Worm (Caenorhabditis elegans) whole organism, L2 larva: ENCODE measurements around the gene vglu-2.
A peak's percentile ranks its signal among the peaks of the same experiment; 100 is the strongest.

ENCODE experiments used
- C34F6.9 ChIP-seq: fragments of 150-350 bp; optimal IDR thresholded peaks from 2 replicates; lab custom pipeline; 2014; ENCODE audit warnings: missing biosample characterization, missing genetic modification characterization
- F13H6.1 ChIP-seq: sonication (generic microtip); optimal IDR thresholded peaks from 2 replicates; lab custom pipeline; 2016; ENCODE audit warnings: missing genetic modification characterization, missing compliant biosample characterization
- R02D3.7 ChIP-seq: fragments of 150-350 bp; optimal IDR thresholded peaks from 2 replicates; lab custom pipeline; 2014; ENCODE audit warnings: missing biosample characterization, missing genetic modification characterization
- ZK546.5 ChIP-seq: sonication (generic microtip); optimal IDR thresholded peaks from 2 replicates; lab custom pipeline; 2017; ENCODE audit warnings: missing biosample characterization, missing genetic modification characterization
- alr-1 ChIP-seq: fragments of 150-350 bp; optimal IDR thresholded peaks from 2 replicates; lab custom pipeline; 2014; ENCODE audit warnings: missing biosample characterization, missing genetic modification characterization
- ama-1 ChIP-seq: fragments of 150-350 bp; optimal IDR thresholded peaks from 2 replicates; lab custom pipeline; 2018; ENCODE audit warnings: inconsistent platforms
- blmp-1 ChIP-seq: sonication (generic microtip); optimal IDR thresholded peaks from 2 replicates; lab custom pipeline; 2017; ENCODE audit warnings: missing genetic modification characterization, mild to moderate bottlenecking, missing compliant biosample characterization, antibody characterized with exemption, moderate library complexity; ENCODE audit not compliant: insufficient read depth
- crh-2 ChIP-seq: sonication (generic microtip); optimal IDR thresholded peaks from 2 replicates; lab custom pipeline; 2017; ENCODE audit warnings: missing biosample characterization, missing genetic modification characterization
- elt-1 ChIP-seq: fragments of 150-350 bp; optimal IDR thresholded peaks from 2 replicates; lab custom pipeline; 2014; ENCODE audit warnings: missing biosample characterization, missing genetic modification characterization
- elt-3 ChIP-seq: sonication (generic microtip); optimal IDR thresholded peaks from 2 replicates; lab custom pipeline; 2017; ENCODE audit warnings: missing biosample characterization, missing genetic modification characterization
- fos-1 ChIP-seq: fragments of 150-350 bp; optimal IDR thresholded peaks from 2 replicates; lab custom pipeline; 2014; ENCODE audit warnings: missing biosample characterization, missing genetic modification characterization
- lin-11 ChIP-seq: fragments of 150-350 bp; sonication (generic microtip); optimal IDR thresholded peaks from 2 replicates; lab custom pipeline; 2014; ENCODE audit warnings: missing biosample characterization, missing genetic modification characterization, inconsistent platforms, mixed read lengths
- lin-13 ChIP-seq: fragments of 150-350 bp; optimal IDR thresholded peaks from 2 replicates; lab custom pipeline; 2014; ENCODE audit warnings: missing biosample characterization, missing genetic modification reagents, missing genetic modification characterization
- lin-39 ChIP-seq: fragments of 150-350 bp; optimal IDR thresholded peaks from 2 replicates; lab custom pipeline; 2014; ENCODE audit warnings: missing biosample characterization, missing genetic modification reagents, missing genetic modification characterization
- lsy-2 ChIP-seq, 2 experiments: fragments of 150-350 bp in 1 of 2; sonication (generic microtip) in 1 of 2; optimal IDR thresholded peaks; 2 replicates each; lab custom pipeline; 2014 to 2017; ENCODE audit warnings: missing biosample characterization in 2 of 2, missing genetic modification characterization in 2 of 2
- mab-5 ChIP-seq: fragments of 150-350 bp; optimal IDR thresholded peaks from 2 replicates; lab custom pipeline; 2014; ENCODE audit warnings: missing biosample characterization, missing genetic modification characterization
- mbf-1 ChIP-seq: sonication (generic microtip); optimal IDR thresholded peaks from 2 replicates; lab custom pipeline; 2017; ENCODE audit warnings: missing biosample characterization, missing genetic modification characterization
- mdl-1 ChIP-seq, 2 experiments: fragments of 150-350 bp in 1 of 2; sonication (generic microtip) in 1 of 2; optimal IDR thresholded peaks; 2 replicates each; lab custom pipeline; 2017; ENCODE audit warnings: missing biosample characterization in 2 of 2, missing genetic modification characterization in 2 of 2
- nhr-11 ChIP-seq: fragments of 150-350 bp; optimal IDR thresholded peaks from 2 replicates; lab custom pipeline; 2014; ENCODE audit warnings: missing biosample characterization, missing genetic modification characterization
- nhr-12 ChIP-seq: fragments of 150-350 bp; optimal IDR thresholded peaks from 2 replicates; lab custom pipeline; 2014; ENCODE audit warnings: missing biosample characterization, missing genetic modification characterization
- nhr-129 ChIP-seq: fragments of 150-350 bp; optimal IDR thresholded peaks from 2 replicates; lab custom pipeline; 2014; ENCODE audit warnings: missing biosample characterization, missing genetic modification characterization
- nhr-21 ChIP-seq: fragments of 150-350 bp; optimal IDR thresholded peaks from 2 replicates; lab custom pipeline; 2014; ENCODE audit warnings: missing biosample characterization, missing genetic modification characterization
- nhr-237 ChIP-seq: fragments of 150-350 bp; optimal IDR thresholded peaks from 2 replicates; lab custom pipeline; 2014; ENCODE audit warnings: missing biosample characterization, missing genetic modification characterization
- nhr-25 ChIP-seq: fragments of 150-350 bp; sonication (generic microtip); optimal IDR thresholded peaks from 3 replicates; lab custom pipeline; 2014; ENCODE audit warnings: missing biosample characterization, missing genetic modification characterization
- nhr-6 ChIP-seq: fragments of 150-350 bp; optimal IDR thresholded peaks from 2 replicates; lab custom pipeline; 2014; ENCODE audit warnings: missing biosample characterization, missing genetic modification characterization
- nhr-77 ChIP-seq: fragments of 150-350 bp; optimal IDR thresholded peaks from 2 replicates; lab custom pipeline; 2014; ENCODE audit warnings: missing biosample characterization, missing genetic modification characterization
- skn-1 ChIP-seq: sonication (generic microtip); optimal IDR thresholded peaks from 2 replicates; lab custom pipeline; 2017; ENCODE audit warnings: missing biosample characterization, missing genetic modification characterization
- sma-3 ChIP-seq: sonication (generic microtip); optimal IDR thresholded peaks from 2 replicates; lab custom pipeline; 2016; ENCODE audit warnings: missing genetic modification reagents, missing genetic modification characterization, missing compliant biosample characterization
- sma-9 ChIP-seq, 2 experiments: fragments of 150-350 bp in 1 of 2; sonication (generic microtip) in 1 of 2; optimal IDR thresholded peaks; 2 replicates each; lab custom pipeline; 2014 to 2016; ENCODE audit warnings: missing genetic modification characterization in 2 of 2, mild to moderate bottlenecking in 1 of 2, missing biosample characterization in 1 of 2, missing compliant biosample characterization in 1 of 2, missing genetic modification reagents in 1 of 2, moderate library complexity in 1 of 2
- snpc-4 ChIP-seq: fragments of 150-350 bp; optimal IDR thresholded peaks from 2 replicates; lab custom pipeline; 2014; ENCODE audit warnings: missing biosample characterization, missing genetic modification characterization
- unc-39 ChIP-seq: fragments of 150-350 bp; optimal IDR thresholded peaks from 2 replicates; lab custom pipeline; 2014; ENCODE audit warnings: missing biosample characterization, missing genetic modification characterization
- unc-55 ChIP-seq: fragments of 150-350 bp; sonication (generic microtip); optimal IDR thresholded peaks from 3 replicates; lab custom pipeline; 2014; ENCODE audit warnings: missing biosample characterization, missing genetic modification reagents, missing genetic modification characterization
- zag-1 ChIP-seq: fragments of 150-350 bp; optimal IDR thresholded peaks from 2 replicates; lab custom pipeline; 2014; ENCODE audit warnings: missing biosample characterization, missing genetic modification characterization
- ztf-11 ChIP-seq: sonication (generic microtip); optimal IDR thresholded peaks from 2 replicates; lab custom pipeline; 2017; ENCODE audit warnings: missing biosample characterization, missing genetic modification characterization
- ztf-4 ChIP-seq: fragments of 150-350 bp; optimal IDR thresholded peaks from 2 replicates; lab custom pipeline; 2014; ENCODE audit warnings: missing biosample characterization, missing genetic modification characterization

vglu-2 gene

DNA sequence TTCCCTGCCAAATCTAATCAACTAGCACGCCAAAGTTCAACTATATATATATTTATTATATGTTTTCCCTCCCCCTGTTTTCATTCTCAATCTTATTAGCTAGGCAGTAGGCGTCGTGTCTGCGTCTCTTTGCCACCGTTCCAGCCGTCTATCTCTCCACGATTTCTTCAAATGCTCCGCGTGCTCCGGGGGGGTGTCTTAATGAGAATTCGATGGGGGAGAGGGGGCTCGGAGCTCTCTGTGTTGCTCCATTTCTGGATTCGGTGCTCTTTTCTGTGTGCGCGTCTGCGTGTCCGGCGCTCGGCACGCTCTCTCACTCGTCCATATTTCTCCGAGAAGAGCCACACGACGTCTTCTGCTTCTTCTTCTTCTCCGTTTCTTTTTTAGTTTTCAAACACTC, 10.7 kb upstream of the vglu-2 start (continued):
- TF ChIP-seq lin-11 (tag; lab: Kevin White, UChicago) = peak; percentile 65
- no peak for TF ChIP-seq unc-39 (tag; lab: Kevin White, UChicago)
- peak; percentile 61 to 92 for TF ChIP-seq mdl-1 (tag; optimal IDR thresholded peaks at IDR 0.05; lab: Kevin White, UChicago)
- peak; percentile 69 for TF ChIP-seq F13H6.1 (tag; lab: Kevin White, UChicago)
- TF ChIP-seq snpc-4 (tag; lab: Kevin White, UChicago) = no peak
- peak; percentile 90 for TF ChIP-seq zag-1 (tag; lab: Kevin White, UChicago)
- TF ChIP-seq nhr-237 = no peak
- TF ChIP-seq R02D3.7 (tag; lab: Kevin White, UChicago) = no peak
- no peak for TF ChIP-seq mbf-1
- peak; percentile 15 for TF ChIP-seq ztf-4 (tag; lab: Kevin White, UChicago)

DNA sequence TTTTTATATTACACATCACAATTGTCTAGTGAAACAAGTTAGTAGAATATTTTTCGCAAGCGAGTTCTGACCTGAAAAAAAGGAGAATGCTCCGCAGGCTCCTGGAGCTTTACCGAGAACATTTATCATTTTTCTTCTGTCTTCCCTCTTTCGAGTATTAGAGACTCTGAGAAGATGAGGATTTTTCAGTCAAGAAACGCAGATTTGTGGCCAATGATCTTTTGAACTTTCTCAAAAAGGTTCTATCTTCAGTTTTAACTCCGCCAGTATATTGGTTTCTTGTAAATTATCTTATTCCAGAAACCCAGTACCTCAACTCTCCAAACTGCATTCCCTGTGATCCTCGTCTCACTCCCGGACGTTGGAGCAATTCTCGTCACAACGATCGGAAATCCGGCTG, 9.3 kb upstream of the vglu-2 start, which contains the start of gene K10G9.2:
Gene K10G9.2 (plus strand): TSS at position 301 of the 400 bp plus-strand sequence.
- no peak for TF ChIP-seq blmp-1 (tag; lab: Kevin White, UChicago)
- TF ChIP-seq lin-39 (tag; lab: Kevin White, UChicago) = no peak
- no peak for TF ChIP-seq lsy-2 (tag; optimal IDR thresholded peaks at IDR 0.05; lab: Kevin White, UChicago)
- no peak for TF ChIP-seq nhr-11 (tag; lab: Kevin White, UChicago)
- TF ChIP-seq unc-55 (GFP tag; lab: Kevin White, UChicago) = no peak
- TF ChIP-seq nhr-77 = no peak
- no peak for TF ChIP-seq nhr-129 (tag; lab: Kevin White, UChicago)
- no peak for TF ChIP-seq unc-39 (tag; lab: Kevin White, UChicago)
- no peak for TF ChIP-seq ztf-11 (tag; lab: Kevin White, UChicago)
- TF ChIP-seq elt-3 (tag; lab: Kevin White, UChicago) = no peak
- TF ChIP-seq C34F6.9 = no peak
- no peak for TF ChIP-seq skn-1 (tag; lab: Kevin White, UChicago)
- TF ChIP-seq mab-5 = no peak

DNA sequence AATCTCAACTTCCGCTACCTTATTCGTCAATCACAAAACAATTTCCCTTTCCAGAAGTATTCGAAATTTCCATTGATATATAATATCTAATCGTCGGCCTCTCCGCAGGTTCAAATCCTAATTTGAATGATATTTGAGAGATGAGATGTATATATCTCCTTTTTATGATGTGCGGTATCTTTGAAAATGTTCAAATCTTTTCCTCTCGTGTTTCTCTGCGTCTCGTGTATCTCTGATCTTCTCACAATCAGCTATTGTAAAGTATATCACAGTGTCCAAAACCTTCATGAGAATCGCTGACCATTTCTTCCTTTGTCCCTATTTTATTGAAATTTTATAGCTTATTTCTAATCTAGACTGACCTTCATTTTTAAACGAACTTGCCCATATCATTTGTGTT, 5.1 kb upstream of the vglu-2 start:
- peak; percentile 9 for TF ChIP-seq sma-9 (GFP tag; optimal IDR thresholded peaks at IDR 0.05; lab: Kevin White, UChicago)
- no peak for TF ChIP-seq sma-9 (tag; optimal IDR thresholded peaks at IDR 0.05; lab: Kevin White, UChicago)
- no peak for TF ChIP-seq unc-39 (tag; lab: Kevin White, UChicago)

DNA sequence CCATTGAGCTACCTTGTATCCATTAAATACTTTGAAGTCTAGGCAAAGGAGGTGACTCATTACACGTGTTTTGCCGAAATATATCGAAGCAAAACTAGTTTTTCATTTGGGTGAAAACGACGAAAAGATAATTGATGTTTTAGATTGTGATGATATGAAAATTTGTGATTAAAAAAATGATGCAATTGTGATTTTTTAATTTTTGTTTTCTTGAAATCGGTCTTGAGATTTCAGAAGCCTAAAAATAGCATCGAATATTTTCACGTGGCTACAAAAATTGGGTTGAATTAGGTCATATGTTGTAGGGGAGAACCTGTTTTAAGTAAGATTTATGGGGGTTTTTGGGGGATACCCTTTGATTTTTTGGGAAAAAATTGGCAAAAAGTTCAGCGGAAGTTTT, 4.4 kb upstream of the vglu-2 start:
- TF ChIP-seq ZK546.5 (no peak), nhr-21 (no peak), blmp-1 (tag; lab: Kevin White, UChicago) (peak; percentile 19), crh-2 (tag; lab: Kevin White, UChicago) (peak; percentile 22), nhr-25 (tag; lab: Kevin White, UChicago) (peak; percentile 77), mab-5 (no peak), unc-39 (tag; lab: Kevin White, UChicago) (no peak), sma-3 (GFP tag; lab: Kevin White, UChicago) (peak; percentile 25), fos-1 (tag; lab: Kevin White, UChicago) (peak; percentile 63), lin-13 (GFP tag; lab: Kevin White, UChicago) (no peak), nhr-129 (tag; lab: Kevin White, UChicago) (peak; percentile 77), ama-1 (lab: Kevin White, UChicago) (no peak), lsy-2 (tag; optimal IDR thresholded peaks at IDR 0.05; lab: Kevin White, UChicago) (peak in 1 of 2 experiments; percentile 5), elt-3 (tag; lab: Kevin White, UChicago) (no peak), nhr-6 (tag; lab: Kevin White, UChicago) (no peak), C34F6.9 (no peak), nhr-12 (tag; lab: Kevin White, UChicago) (no peak), sma-9 (GFP tag; optimal IDR thresholded peaks at IDR 0.05; lab: Kevin White, UChicago) (peak; percentile 48), sma-9 (tag; optimal IDR thresholded peaks at IDR 0.05; lab: Kevin White, UChicago) (no peak)
- TF ChIP-seq, all 48 proteins: peak for 8

DNA sequence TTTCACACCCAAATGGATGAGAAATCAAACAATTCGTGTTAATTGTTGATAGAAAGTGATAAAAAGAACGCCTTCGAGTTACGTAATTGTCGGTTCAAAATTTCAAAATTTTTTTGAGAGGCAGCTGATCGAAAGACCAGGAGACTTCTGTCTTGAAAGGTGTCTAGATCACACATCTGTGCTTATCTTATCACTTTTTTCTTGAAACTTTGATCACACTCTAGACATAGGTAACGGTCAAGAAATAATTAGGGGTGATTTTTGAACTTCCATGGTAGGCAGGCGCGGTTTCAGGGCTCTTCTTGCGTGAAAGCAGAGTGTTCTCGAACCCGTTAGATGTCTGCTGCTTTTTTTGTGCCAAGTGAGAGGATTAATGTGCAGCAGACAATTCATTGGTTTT, 1.6 kb upstream of the vglu-2 start:
- TF ChIP-seq sma-3 (GFP tag; lab: Kevin White, UChicago) (no peak), nhr-25 (tag; lab: Kevin White, UChicago) (no peak), alr-1 (tag; lab: Kevin White, UChicago) (no peak), mbf-1 (no peak), elt-1 (tag; lab: Kevin White, UChicago) (no peak)
